Fruit fly (Drosophila melanogaster) whole organism, wandering third instar larva: Measurements from ENCODE around the gene Npc2g.

Experiments
- Dfd ChIP-seq: fragments of >200 bp; optimal IDR thresholded peaks from 2 replicates; lab custom pipeline; 2017; ENCODE audit warnings: missing biosample characterization, missing genetic modification characterization
- Hr78 ChIP-seq: fragments of >200 bp; optimal IDR thresholded peaks from 2 replicates; lab custom pipeline; 2017; ENCODE audit warnings: missing biosample characterization, missing genetic modification characterization
- N ChIP-seq: fragments of >200 bp; optimal IDR thresholded peaks from 2 replicates; lab custom pipeline; 2018; ENCODE audit warnings: missing biosample characterization, missing external identifiers, missing genetic modification characterization
- OdsH ChIP-seq: fragments of 200-800 bp; sonication (Bioruptor generic); optimal IDR thresholded peaks from 2 replicates; lab custom pipeline; 2016; ENCODE audit warnings: missing biosample characterization, mild to moderate bottlenecking, missing genetic modification characterization
- foxo ChIP-seq, 2 experiments: fragments of 200-800 bp; sonication (Bioruptor generic); optimal IDR thresholded peaks; 2 replicates in 1 of 2; 3 replicates in 1 of 2; lab custom pipeline; 2016 to 2017; ENCODE audit warnings: missing biosample characterization in 2 of 2, missing genetic modification characterization in 2 of 2
- h ChIP-seq: fragments of 200-800 bp; sonication (Bioruptor generic); optimal IDR thresholded peaks from 3 replicates; lab custom pipeline; 2016; ENCODE audit warnings: missing biosample characterization, mild to moderate bottlenecking, missing genetic modification characterization
- sv ChIP-seq: fragments of 200-800 bp; sonication (Bioruptor generic); optimal IDR thresholded peaks from 3 replicates; lab custom pipeline; 2016; ENCODE audit warnings: missing biosample characterization, missing genetic modification characterization

DNA sequence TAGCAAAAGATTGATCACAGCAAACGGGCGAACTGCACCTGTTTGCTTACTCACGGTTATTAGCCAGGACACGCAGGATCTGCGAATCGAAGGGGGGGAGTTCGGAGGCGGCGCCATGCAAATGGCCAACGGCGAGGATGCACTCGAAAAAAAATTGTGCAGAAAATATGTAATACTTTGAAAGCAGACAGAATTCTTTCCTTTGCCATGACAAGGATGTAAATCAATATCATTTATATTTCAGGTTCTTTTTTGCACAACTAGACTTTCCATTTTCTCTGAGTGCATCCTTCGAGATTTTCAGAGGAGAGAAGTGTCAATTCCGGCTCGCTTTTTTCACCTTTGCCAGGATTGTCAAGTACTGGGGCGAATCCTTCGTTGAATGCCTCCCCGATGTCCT, 35.8 kb downstream of the Npc2g start:
- TF ChIP-seq Dfd (GFP tag; lab: Kevin White, UChicago) (no peak), OdsH (no peak), sv (GFP tag; lab: Kevin White, UChicago) (no peak), N (GFP tag; lab: Kevin White, UChicago) (no peak), Hr78 (GFP tag; lab: Kevin White, UChicago) (no peak), foxo (GFP tag; optimal IDR thresholded peaks at IDR 0.05; lab: Kevin White, UChicago) (no peak), h (GFP tag; lab: Kevin White, UChicago) (no peak)
